Worm (Caenorhabditis elegans) whole organism, L1 larva: ENCODE results near the gene msp-53.
A peak's percentile ranks its signal among the peaks of the same experiment; 100 is the strongest.

Source experiments
- C16A3.4 ChIP-seq: fragments of 150-350 bp; optimal IDR thresholded peaks from 2 replicates; lab custom pipeline; 2014; ENCODE audit warnings: missing biosample characterization, missing genetic modification characterization
- F16B12.6 ChIP-seq: fragments of 150-350 bp; optimal IDR thresholded peaks from 2 replicates; lab custom pipeline; 2014; ENCODE audit warnings: missing biosample characterization, missing genetic modification characterization
- alr-1 ChIP-seq: fragments of 200-800 bp; sonication (Bioruptor generic); optimal IDR thresholded peaks from 2 replicates; lab custom pipeline; 2018; ENCODE audit warnings: borderline replicate concordance, mild to moderate bottlenecking, missing genetic modification characterization, missing compliant biosample characterization
- blmp-1 ChIP-seq: fragments of 150-350 bp; optimal IDR thresholded peaks from 2 replicates; lab custom pipeline; 2014; ENCODE audit warnings: missing biosample characterization, missing genetic modification characterization
- ceh-88 ChIP-seq: fragments of 200-800 bp; sonication (Bioruptor generic); IDR thresholded peaks from 2 replicates; pipeline ENCODE4 v1.3.6; 2022; ENCODE audit warnings: missing genetic modification characterization, missing compliant biosample characterization
- dpl-1 ChIP-seq, 3 experiments: fragments of 150-350 bp in 2 of 3; sonication (generic microtip) in 1 of 3; optimal IDR thresholded peaks; 2 replicates each; lab custom pipeline; 2014 to 2017; ENCODE audit warnings: missing biosample characterization in 3 of 3, missing genetic modification characterization in 3 of 3, missing genetic modification reagents in 3 of 3
- efl-1 ChIP-seq, 4 experiments: fragments of 150-350 bp; optimal IDR thresholded peaks in 3 of 4; peaks in 1 of 4; 1 replicate in 1 of 4; 2 replicates in 3 of 4; lab custom pipeline; 2014; ENCODE audit warnings: missing biosample characterization in 2 of 4, missing genetic modification characterization in 2 of 4, missing genetic modification reagents in 2 of 4
- egl-13 ChIP-seq: sonication (generic microtip); optimal IDR thresholded peaks from 2 replicates; lab custom pipeline; 2016; ENCODE audit warnings: missing genotype, missing genetic modification reagents, missing genetic modification characterization, missing compliant biosample characterization
- elt-2 ChIP-seq: sonication (generic microtip); optimal IDR thresholded peaks from 2 replicates; lab custom pipeline; 2016; ENCODE audit warnings: missing genetic modification characterization, mild to moderate bottlenecking, inconsistent platforms, missing compliant biosample characterization, missing genetic modification reagents
- elt-3 ChIP-seq, 6 experiments: fragments of 150-350 bp in 1 of 6; sonication (generic microtip); optimal IDR thresholded peaks; 2 replicates each; lab custom pipeline; 2017 to 2018; ENCODE audit warnings: missing biosample characterization in 6 of 6, missing genetic modification characterization in 6 of 6, inconsistent platforms in 1 of 6
- ets-5 ChIP-seq: fragments of 200-800 bp; sonication (Bioruptor generic); IDR thresholded peaks from 2 replicates; pipeline ENCODE4 v1.3.6; 2022; ENCODE audit warnings: missing genetic modification characterization, missing compliant biosample characterization
- fkh-8 ChIP-seq: sonication (generic microtip); optimal IDR thresholded peaks from 2 replicates; lab custom pipeline; 2016; ENCODE audit warnings: mild to moderate bottlenecking, missing genetic modification characterization, missing compliant biosample characterization
- grh-1 ChIP-seq: fragments of 200-800 bp; sonication (Bioruptor generic); IDR thresholded peaks from 2 replicates; pipeline ENCODE4 v1.3.6; 2022; ENCODE audit warnings: missing genetic modification reagents, missing genetic modification characterization, missing compliant biosample characterization
- hpl-2 ChIP-seq: fragments of 150-350 bp; optimal IDR thresholded peaks from 2 replicates; lab custom pipeline; 2014; ENCODE audit warnings: missing biosample characterization, missing genetic modification reagents, missing genetic modification characterization
- isw-1 ChIP-seq: fragments of 200-800 bp; sonication (Bioruptor generic); IDR thresholded peaks from 2 replicates; pipeline ENCODE4 v1.3.6; 2022; ENCODE audit warnings: missing genetic modification characterization, missing compliant biosample characterization
- jun-1 ChIP-seq: fragments of 150-350 bp; optimal IDR thresholded peaks from 2 replicates; lab custom pipeline; 2014; ENCODE audit warnings: missing biosample characterization, missing genetic modification reagents, missing genetic modification characterization
- lin-14 ChIP-seq: fragments of 200-800 bp; sonication (Bioruptor generic); optimal IDR thresholded peaks from 2 replicates; lab custom pipeline; 2018; ENCODE audit warnings: mild to moderate bottlenecking, missing genetic modification characterization, moderate library complexity, missing compliant biosample characterization
- lin-15B ChIP-seq: fragments of 150-350 bp; sonication (generic microtip); optimal IDR thresholded peaks from 3 replicates; lab custom pipeline; 2014; ENCODE audit warnings: missing biosample characterization, missing genetic modification characterization
- lin-35 ChIP-seq, 2 experiments: fragments of 150-350 bp; optimal IDR thresholded peaks; 2 replicates each; lab custom pipeline; 2014; ENCODE audit warnings: missing biosample characterization in 2 of 2, missing genetic modification characterization in 2 of 2, missing genetic modification reagents in 2 of 2
- lir-3 ChIP-seq: sonication (generic microtip); optimal IDR thresholded peaks from 2 replicates; lab custom pipeline; 2016; ENCODE audit warnings: mild to moderate bottlenecking, missing genetic modification characterization, moderate library complexity, missing compliant biosample characterization; ENCODE audit not compliant: poor library complexity
- lsy-2 ChIP-seq, 2 experiments: fragments of 150-350 bp; optimal IDR thresholded peaks; 2 replicates each; lab custom pipeline; 2014; ENCODE audit warnings: missing biosample characterization in 2 of 2, missing genetic modification characterization in 2 of 2
- mab-9 ChIP-seq: fragments of 200-800 bp; sonication (Bioruptor generic); IDR thresholded peaks from 2 replicates; pipeline ENCODE4 v1.3.6; 2022; ENCODE audit warnings: missing genetic modification reagents, missing genetic modification characterization, missing compliant biosample characterization
- mdl-1 ChIP-seq, 2 experiments: fragments of 150-350 bp; optimal IDR thresholded peaks; 2 replicates each; lab custom pipeline; 2014 to 2017; ENCODE audit warnings: missing biosample characterization in 2 of 2, missing genetic modification characterization in 2 of 2, inconsistent platforms in 1 of 2
- mep-1 ChIP-seq: fragments of 150-350 bp; optimal IDR thresholded peaks from 2 replicates; lab custom pipeline; 2014; ENCODE audit warnings: missing biosample characterization, missing genetic modification characterization
- nhr-11 ChIP-seq: fragments of 150-350 bp; optimal IDR thresholded peaks from 2 replicates; lab custom pipeline; 2014; ENCODE audit warnings: missing biosample characterization, missing genetic modification characterization
- nhr-12 ChIP-seq: sonication (generic microtip); optimal IDR thresholded peaks from 2 replicates; lab custom pipeline; 2017; ENCODE audit warnings: missing biosample characterization, missing genetic modification characterization
- nhr-19 ChIP-seq: fragments of 200-800 bp; sonication (Bioruptor generic); conservative IDR thresholded peaks from 2 replicates; pipeline ENCODE4 v1.3.6; 2022; ENCODE audit warnings: missing genetic modification characterization, missing compliant biosample characterization
- nhr-20 ChIP-seq: sonication (generic microtip); optimal IDR thresholded peaks from 2 replicates; lab custom pipeline; 2016; ENCODE audit warnings: mild to moderate bottlenecking, missing genetic modification characterization, missing compliant biosample characterization
- nhr-47 ChIP-seq: sonication (generic microtip); optimal IDR thresholded peaks from 2 replicates; lab custom pipeline; 2016; ENCODE audit warnings: mild to moderate bottlenecking, missing genetic modification characterization, moderate library complexity, missing compliant biosample characterization
- nhr-71 ChIP-seq: sonication (generic microtip); optimal IDR thresholded peaks from 2 replicates; lab custom pipeline; 2016; ENCODE audit warnings: mild to moderate bottlenecking, missing genetic modification characterization, moderate library complexity, missing compliant biosample characterization
- nhr-77 ChIP-seq: fragments of 150-350 bp; optimal IDR thresholded peaks from 2 replicates; lab custom pipeline; 2014; ENCODE audit warnings: missing biosample characterization, missing genetic modification characterization
- nhr-85 ChIP-seq: sonication (generic microtip); peaks from one replicate; lab custom pipeline; 2016; ENCODE audit warnings: missing genetic modification characterization, inconsistent platforms, missing compliant biosample characterization
- nhr-90 ChIP-seq: sonication (generic microtip); optimal IDR thresholded peaks from 2 replicates; lab custom pipeline; 2016; ENCODE audit warnings: mild to moderate bottlenecking, missing genetic modification characterization, missing compliant biosample characterization; ENCODE audit not compliant: poor library complexity
- pax-3 ChIP-seq: fragments of 200-800 bp; sonication (Bioruptor generic); optimal IDR thresholded peaks from 2 replicates; lab custom pipeline; 2018; ENCODE audit warnings: mild to moderate bottlenecking, missing genetic modification characterization, moderate library complexity, missing compliant biosample characterization
- pqm-1 ChIP-seq: sonication (generic microtip); optimal IDR thresholded peaks from 3 replicates; lab custom pipeline; 2017; ENCODE audit warnings: missing biosample characterization, missing genetic modification characterization
- snu-23 ChIP-seq: sonication (generic microtip); optimal IDR thresholded peaks from 2 replicates; lab custom pipeline; 2016; ENCODE audit warnings: missing genetic modification characterization, missing compliant biosample characterization
- swsn-7 ChIP-seq: sonication (generic microtip); optimal IDR thresholded peaks from 2 replicates; lab custom pipeline; 2016; ENCODE audit warnings: missing genetic modification characterization, missing compliant biosample characterization
- tbx-2 ChIP-seq: sonication (generic microtip); optimal IDR thresholded peaks from 2 replicates; lab custom pipeline; 2016; ENCODE audit warnings: missing genetic modification characterization, missing compliant biosample characterization
- unc-62 ChIP-seq: fragments of 150-350 bp; optimal IDR thresholded peaks from 2 replicates; lab custom pipeline; 2014; ENCODE audit warnings: missing biosample characterization, missing genetic modification reagents, missing genetic modification characterization
- unc-86 ChIP-seq: sonication (generic microtip); optimal IDR thresholded peaks from 2 replicates; lab custom pipeline; 2016; ENCODE audit warnings: missing genetic modification characterization, missing compliant biosample characterization
- xbp-1 ChIP-seq: sonication (generic microtip); optimal IDR thresholded peaks from 2 replicates; lab custom pipeline; 2016; ENCODE audit warnings: missing genetic modification characterization, missing compliant biosample characterization
- ztf-11 ChIP-seq, 2 experiments: sonication (generic microtip); optimal IDR thresholded peaks; 2 replicates each; lab custom pipeline; 2016 to 2017; ENCODE audit warnings: missing genetic modification characterization in 2 of 2, missing biosample characterization in 1 of 2, missing compliant biosample characterization in 1 of 2

Gene msp-53

DNA sequence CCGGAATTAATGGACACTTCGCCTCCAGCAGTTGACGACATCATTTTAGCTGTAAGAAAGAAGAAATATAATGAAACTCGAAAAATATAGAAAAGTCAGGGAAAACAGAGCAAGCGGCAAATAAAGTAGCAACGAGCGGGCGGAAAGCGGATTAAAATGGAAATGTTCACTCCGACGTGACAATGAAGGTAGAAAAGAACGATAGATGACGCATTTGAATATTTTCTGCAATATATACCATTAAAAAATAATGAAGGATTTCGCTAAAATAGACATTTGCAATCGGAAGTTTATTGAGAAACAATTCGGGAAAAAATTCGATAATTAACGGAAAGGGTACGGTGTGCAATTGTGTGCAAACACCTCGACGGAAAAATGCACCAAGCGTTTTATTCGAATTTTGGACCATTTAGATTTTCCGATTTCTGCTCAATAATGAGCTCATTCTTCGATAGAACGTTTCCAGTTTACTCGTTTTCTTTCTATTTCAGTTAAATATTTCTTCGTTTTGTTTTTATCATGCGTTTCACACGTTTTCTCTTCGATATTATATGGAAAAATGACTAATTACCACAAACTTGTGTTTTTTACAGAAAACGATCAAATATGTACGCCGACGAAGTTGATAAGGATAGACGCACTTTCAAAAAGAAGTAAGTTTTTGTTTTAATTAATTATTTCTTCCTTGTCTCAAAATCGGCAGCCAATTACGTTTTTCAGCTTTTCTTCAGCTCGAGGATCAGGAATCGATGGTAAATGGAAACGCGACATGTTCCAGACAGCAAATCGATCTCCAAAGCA is 26.3 kb upstream of the msp-53 start, which contains the start of the genes snpn-1 and C02B10.4 (continued):
- no peak for TF ChIP-seq ztf-11 (tag; optimal IDR thresholded peaks at IDR 0.05; lab: Kevin White, UChicago)
- no peak for TF ChIP-seq nhr-11 (tag; lab: Kevin White, UChicago)
- TF ChIP-seq nhr-47: peak; percentile 73
- TF ChIP-seq mep-1 (tag; lab: Kevin White, UChicago): peak; percentile 62
- no peak for TF ChIP-seq alr-1
- peak; percentile 71 for TF ChIP-seq nhr-71 (tag; lab: Kevin White, UChicago)

DNA sequence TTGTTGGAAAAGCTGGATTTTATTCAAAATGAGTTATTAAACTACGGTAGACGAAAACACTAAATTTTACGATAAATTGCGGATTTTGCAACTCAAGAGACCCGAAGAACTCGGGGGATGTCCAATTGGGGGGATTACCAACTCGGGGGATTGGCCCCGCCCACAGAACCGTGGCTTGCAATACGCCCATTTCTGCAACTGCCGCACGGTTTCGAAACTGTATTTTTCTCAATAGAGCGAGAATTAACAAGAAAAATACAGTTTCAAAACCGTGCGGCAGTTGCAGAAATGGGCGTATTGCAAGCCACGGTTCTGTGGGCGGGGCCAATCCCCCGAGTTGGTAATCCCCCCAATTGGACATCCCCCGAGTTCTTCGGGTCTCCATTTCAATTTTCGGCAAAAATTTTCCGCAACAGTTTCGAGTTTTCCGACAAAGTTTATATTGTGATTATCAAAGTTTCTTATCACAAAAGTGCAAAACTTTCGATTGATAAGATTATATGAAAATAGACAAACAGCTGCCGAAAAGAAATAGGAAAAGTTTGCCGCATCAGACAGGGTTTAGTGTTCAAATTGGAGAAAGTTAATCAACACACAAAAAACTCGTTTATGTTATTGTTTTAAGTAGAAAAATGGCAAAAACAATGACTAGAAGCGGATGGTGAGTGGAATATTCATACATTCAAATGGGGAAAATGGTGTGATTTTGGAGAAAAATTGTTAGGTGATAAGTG is 25.1 kb upstream of the msp-53 start:
- TF ChIP-seq nhr-19 (GFP tag; lab: Robert Waterston, UW) (peak; percentile 53), jun-1 (peak; percentile 13), lin-35 (GFP tag; optimal IDR thresholded peaks at IDR 0.05; lab: Kevin White, UChicago) (peak in 1 of 2 experiments; percentile 19), mab-9 (GFP tag; lab: Robert Waterston, UW) (0 out of 2 replicates have a peak, but pooled peaks have one; percentile 20), lsy-2 (tag; optimal IDR thresholded peaks at IDR 0.05; lab: Kevin White, UChicago) (peak; percentile 66 to 96), nhr-47 (peak; percentile 47), nhr-90 (tag; lab: Kevin White, UChicago) (peak; percentile 60), isw-1 (peak; percentile 28), nhr-71 (tag; lab: Kevin White, UChicago) (peak; percentile 36), C16A3.4 (tag; lab: Kevin White, UChicago) (peak; percentile 23), F16B12.6 (tag; lab: Kevin White, UChicago) (peak; percentile 72), elt-3 (tag; optimal IDR thresholded peaks at IDR 0.05; lab: Kevin White, UChicago) (peak in 1 of 6 experiments; percentile 52), lir-3 (tag; lab: Kevin White, UChicago) (peak; percentile 7), snu-23 (GFP tag; lab: Kevin White, UChicago) (peak; percentile 38), elt-2 (tag; lab: Kevin White, UChicago) (peak; percentile 68), tbx-2 (peak; percentile 25), efl-1 (optimal IDR thresholded peaks at IDR 0.05; lab: Kevin White, UChicago) (peak in 1 of 2 experiments; percentile 20), efl-1 (GFP tag; optimal IDR thresholded peaks at IDR 0.05 in 1 of 2; lab: Kevin White, UChicago) (peak in 1 of 2 experiments; percentile 89), dpl-1 (GFP tag; optimal IDR thresholded peaks at IDR 0.05; lab: Kevin White, UChicago) (peak in 2 of 3 experiments; percentile 13 to 29), swsn-7 (tag; lab: Kevin White, UChicago) (peak; percentile 45), blmp-1 (tag; lab: Kevin White, UChicago) (peak; percentile 63), nhr-85 (tag; lab: Kevin White, UChicago) (peak; percentile 54), grh-1 (GFP tag; lab: Robert Waterston, UW) (peak; percentile 36; the same call in 1 of the 2 replicates), nhr-20 (tag; lab: Kevin White, UChicago) (peak; percentile 29), lin-14 (GFP tag; lab: Kevin White, UChicago) (peak; percentile 15), xbp-1 (tag; lab: Kevin White, UChicago) (peak; percentile 14)

DNA sequence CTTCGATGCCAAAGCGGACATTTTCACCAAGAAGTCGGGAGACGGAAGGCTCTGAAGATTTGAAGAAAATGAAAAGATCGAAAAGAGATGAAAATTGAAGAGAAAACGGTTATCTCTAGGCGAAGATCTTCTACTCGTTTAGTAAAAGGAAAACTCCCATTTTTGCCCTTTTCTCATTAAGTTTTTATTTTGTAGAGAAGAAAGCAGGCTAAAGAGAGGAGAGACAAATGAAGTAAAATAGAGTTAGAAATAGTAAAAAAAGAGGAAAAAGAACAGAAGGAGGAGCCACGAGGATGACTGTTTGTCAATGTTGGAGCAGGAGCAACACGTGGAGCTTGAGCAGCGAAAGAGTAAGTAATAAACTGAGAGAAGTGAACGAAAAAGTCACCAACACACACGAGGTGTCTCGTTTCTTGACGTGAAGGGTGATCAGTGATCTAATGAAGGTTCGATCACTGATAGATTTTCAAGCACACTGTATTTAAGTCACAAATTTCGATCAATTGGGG is 24.0 kb upstream of the msp-53 start, which contains the start of gene ivd-1:
ivd-1 (minus strand) TSS at position 51 of the 509 bp plus-strand sequence.
- no peak for TF ChIP-seq xbp-1 (tag; lab: Kevin White, UChicago)
- TF ChIP-seq nhr-77 (tag; lab: Kevin White, UChicago): no peak
- TF ChIP-seq nhr-71 (tag; lab: Kevin White, UChicago): peak; percentile 49
- no peak for TF ChIP-seq grh-1 (GFP tag; lab: Robert Waterston, UW)
- no peak for TF ChIP-seq pax-3 (tag; lab: Kevin White, UChicago)
- TF ChIP-seq unc-62 (GFP tag; lab: Kevin White, UChicago): no peak
- TF ChIP-seq efl-1 (optimal IDR thresholded peaks at IDR 0.05; lab: Kevin White, UChicago): no peak
- TF ChIP-seq efl-1 (GFP tag; optimal IDR thresholded peaks at IDR 0.05 in 1 of 2; lab: Kevin White, UChicago): peak in 1 of 2 experiments; percentile 85
- no peak for TF ChIP-seq ets-5
- TF ChIP-seq jun-1: no peak
- peak; percentile 86 for TF ChIP-seq blmp-1 (tag; lab: Kevin White, UChicago)
- TF ChIP-seq lin-14 (GFP tag; lab: Kevin White, UChicago): peak; percentile 51
- TF ChIP-seq mab-9 (GFP tag; lab: Robert Waterston, UW): no peak
- no peak for TF ChIP-seq elt-2 (tag; lab: Kevin White, UChicago)
- no peak for TF ChIP-seq egl-13
- peak in 1 of 2 experiments; percentile 81 for TF ChIP-seq mdl-1 (tag; optimal IDR thresholded peaks at IDR 0.05; lab: Kevin White, UChicago)
- TF ChIP-seq pqm-1 (tag; lab: Kevin White, UChicago): no peak
- TF ChIP-seq lin-15B (tag; lab: Kevin White, UChicago): no peak
- no peak for TF ChIP-seq nhr-12 (tag; lab: Kevin White, UChicago)
- TF ChIP-seq fkh-8: no peak
- no peak for TF ChIP-seq hpl-2 (GFP tag; lab: Kevin White, UChicago)
- TF ChIP-seq unc-86 (tag; lab: Kevin White, UChicago): no peak
- no peak for TF ChIP-seq ceh-88 (GFP tag; lab: Robert Waterston, UW)
